Fruit fly (Drosophila melanogaster): ENCODE data around the gene Rpp14a.

DNA sequence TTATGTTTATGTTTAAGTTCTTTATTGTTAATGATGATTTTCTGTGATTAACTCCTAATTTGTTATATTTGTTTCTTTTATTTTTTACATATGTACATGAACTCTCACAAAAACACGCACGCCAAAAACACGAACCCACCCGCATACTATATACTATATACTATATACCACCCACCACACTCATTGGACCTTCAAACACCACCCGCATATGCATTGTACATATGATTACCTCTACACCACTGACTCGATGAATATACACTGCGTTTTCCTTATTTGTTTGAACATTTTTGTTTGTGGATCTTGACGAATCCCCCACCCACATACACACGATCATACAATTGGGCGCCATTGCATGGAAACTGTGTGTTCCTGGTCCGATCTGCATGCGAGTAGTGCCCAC, 24.4 kb upstream of the Rpp14a start:
- TF ChIP-seq Blimp-1 (GFP tag; optimal IDR thresholded peaks at IDR 0.05) (no peak), ss (GFP tag; optimal IDR thresholded peaks at IDR 0.05) (no peak), Lpt (GFP tag; optimal IDR thresholded peaks at IDR 0.05) (no peak)
